Worm (Caenorhabditis elegans) whole organism, L2 larva: ENCODE results near the gene tsen-54.

Experiments used
- R02D3.7 ChIP-seq: fragments of 150-350 bp; optimal IDR thresholded peaks from 2 replicates; lab custom pipeline; 2014; ENCODE audit warnings: missing biosample characterization, missing genetic modification characterization
- blmp-1 ChIP-seq: sonication (generic microtip); optimal IDR thresholded peaks from 2 replicates; lab custom pipeline; 2017; ENCODE audit warnings: missing genetic modification characterization, mild to moderate bottlenecking, missing compliant biosample characterization, antibody characterized with exemption, moderate library complexity; ENCODE audit not compliant: insufficient read depth
- ceh-82 ChIP-seq: fragments of 150-350 bp; optimal IDR thresholded peaks from 2 replicates; lab custom pipeline; 2014; ENCODE audit warnings: missing biosample characterization, missing genetic modification characterization
- egl-27 ChIP-seq: sonication (generic microtip); optimal IDR thresholded peaks from 3 replicates; lab custom pipeline; 2017; ENCODE audit warnings: missing biosample characterization, missing genetic modification reagents, missing genetic modification characterization
- lin-11 ChIP-seq: fragments of 150-350 bp; sonication (generic microtip); optimal IDR thresholded peaks from 2 replicates; lab custom pipeline; 2014; ENCODE audit warnings: missing biosample characterization, missing genetic modification characterization, inconsistent platforms, mixed read lengths
- lin-13 ChIP-seq: fragments of 150-350 bp; optimal IDR thresholded peaks from 2 replicates; lab custom pipeline; 2014; ENCODE audit warnings: missing biosample characterization, missing genetic modification reagents, missing genetic modification characterization
- mab-5 ChIP-seq: fragments of 150-350 bp; optimal IDR thresholded peaks from 2 replicates; lab custom pipeline; 2014; ENCODE audit warnings: missing biosample characterization, missing genetic modification characterization
- mdl-1 ChIP-seq, 2 experiments: fragments of 150-350 bp in 1 of 2; sonication (generic microtip) in 1 of 2; optimal IDR thresholded peaks; 2 replicates each; lab custom pipeline; 2017; ENCODE audit warnings: missing biosample characterization in 2 of 2, missing genetic modification characterization in 2 of 2
- nhr-11 ChIP-seq: fragments of 150-350 bp; optimal IDR thresholded peaks from 2 replicates; lab custom pipeline; 2014; ENCODE audit warnings: missing biosample characterization, missing genetic modification characterization
- skn-1 ChIP-seq: sonication (generic microtip); optimal IDR thresholded peaks from 2 replicates; lab custom pipeline; 2017; ENCODE audit warnings: missing biosample characterization, missing genetic modification characterization
- snpc-4 ChIP-seq: fragments of 150-350 bp; optimal IDR thresholded peaks from 2 replicates; lab custom pipeline; 2014; ENCODE audit warnings: missing biosample characterization, missing genetic modification characterization
- unc-62 ChIP-seq: fragments of 150-350 bp; optimal IDR thresholded peaks from 2 replicates; lab custom pipeline; 2014; ENCODE audit warnings: missing biosample characterization, missing genetic modification reagents, missing genetic modification characterization
- ztf-11 ChIP-seq: sonication (generic microtip); optimal IDR thresholded peaks from 2 replicates; lab custom pipeline; 2017; ENCODE audit warnings: missing biosample characterization, missing genetic modification characterization

- TF ChIP-seq R02D3.7 (no peak), lin-13 (no peak), nhr-11 (tag; lab: Kevin White, UChicago) (no peak), ceh-82 (tag; lab: Kevin White, UChicago) (no peak), skn-1 (tag; lab: Kevin White, UChicago) (no peak), unc-62 (no peak), egl-27 (tag; lab: Kevin White, UChicago) (no peak), lin-11 (tag; lab: Kevin White, UChicago) (no peak), ztf-11 (no peak), mab-5 (tag; lab: Kevin White, UChicago) (no peak), blmp-1 (tag; lab: Kevin White, UChicago) (no peak), snpc-4 (no peak), mdl-1 (tag; optimal IDR thresholded peaks at IDR 0.05; lab: Kevin White, UChicago) (no peak)
Measured at ce11 chrIV:1945200-1945599, 2.8 kb upstream of the tsen-54 start.
